Worm (Caenorhabditis elegans): Measurements from ENCODE around the gene svh-1.

The svh-1 gene

ce11 chrIV:8221946-8222345, 15.5 kb downstream of the svh-1 start, which contains the start of gene gpx-6:
TSS of gene gpx-6 (plus strand) at chrIV:8222202.
- no peak for TF ChIP-seq hnd-1 (tag; optimal IDR thresholded peaks at IDR 0.05)
- TF ChIP-seq ama-1 (optimal IDR thresholded peaks at IDR 0.05), result no peak
- TF ChIP-seq ceh-36 (tag; optimal IDR thresholded peaks at IDR 0.05), result no peak
- TF ChIP-seq aly-1 (tag; optimal IDR thresholded peaks at IDR 0.05), result no peak
- no peak for TF ChIP-seq pes-1 (GFP tag; IDR thresholded peaks at IDR 0.05)
- no peak for TF ChIP-seq B0310.2 (tag; optimal IDR thresholded peaks at IDR 0.05)
- no peak for TF ChIP-seq hmbx-1 (tag; optimal IDR thresholded peaks at IDR 0.05)
- no peak for TF ChIP-seq tbx-37 (GFP tag; conservative IDR thresholded peaks at IDR 0.05)
- no peak for TF ChIP-seq ceh-13 (GFP tag; optimal IDR thresholded peaks at IDR 0.05)
- TF ChIP-seq flt-1 (GFP tag; IDR thresholded peaks at IDR 0.05), result no peak
- TF ChIP-seq ets-7 (tag; optimal IDR thresholded peaks at IDR 0.05), result no peak
- no peak for TF ChIP-seq sea-1 (GFP tag; conservative IDR thresholded peaks at IDR 0.05)
- no peak for TF ChIP-seq tra-4 (tag; optimal IDR thresholded peaks at IDR 0.05)
- TF ChIP-seq F13C5.2 (tag; optimal IDR thresholded peaks at IDR 0.05), result no peak
- no peak for TF ChIP-seq hmg-4 (GFP tag; optimal IDR thresholded peaks at IDR 0.05)
- no peak for TF ChIP-seq tbx-11 (GFP tag; IDR thresholded peaks at IDR 0.05)
- no peak for TF ChIP-seq scrt-1 (GFP tag; IDR thresholded peaks at IDR 0.05)

DNA sequence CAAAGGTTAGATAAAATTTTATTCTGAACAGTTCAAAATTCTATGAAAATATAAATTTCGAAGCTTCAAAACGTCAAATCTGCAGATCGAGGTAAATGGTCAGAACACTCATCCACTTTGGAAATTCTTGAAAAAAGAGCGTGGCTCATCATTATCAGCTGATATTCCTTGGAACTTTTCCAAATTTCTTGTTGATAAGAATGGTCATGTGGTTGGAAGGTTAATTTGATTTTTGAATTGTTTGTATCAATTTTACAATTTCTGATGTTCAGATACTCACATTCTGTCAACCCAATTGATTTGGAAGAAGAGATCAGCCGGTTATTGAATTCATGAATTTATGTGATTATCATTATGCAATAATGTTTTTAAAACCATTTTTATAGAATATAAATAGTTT, 16.6 kb downstream of the svh-1 start:
- no peak for TF ChIP-seq aly-1 (tag; optimal IDR thresholded peaks at IDR 0.05)
- TF ChIP-seq pes-1 (GFP tag; IDR thresholded peaks at IDR 0.05), result no peak
- no peak for TF ChIP-seq ceh-36 (tag; optimal IDR thresholded peaks at IDR 0.05)

DNA sequence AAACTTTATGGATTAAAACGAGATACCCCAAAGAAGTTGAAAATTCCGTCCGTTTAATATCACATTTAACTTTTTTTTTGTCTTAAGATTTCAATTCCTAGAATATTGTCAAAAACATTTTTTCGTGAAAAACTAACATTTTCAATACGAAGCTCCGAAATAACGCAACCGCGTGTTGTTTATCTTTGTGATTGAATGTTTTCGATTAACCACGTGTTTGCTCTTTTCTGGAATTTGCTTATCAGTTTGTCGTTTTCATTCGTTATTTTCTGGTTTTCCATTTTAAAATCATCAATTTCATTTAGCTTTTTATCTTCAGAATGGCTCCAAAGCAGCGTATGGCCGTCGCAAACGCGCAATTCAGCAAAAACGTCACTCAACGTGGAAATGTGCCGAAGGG, 18.9 kb downstream of the svh-1 start, which contains the start of gene serp-1.2:
Gene serp-1.2 (plus strand): TSS at position 318 of the 400 bp plus-strand sequence.
- TF ChIP-seq tra-4 (tag; optimal IDR thresholded peaks at IDR 0.05), result no peak
- TF ChIP-seq hmg-4 (GFP tag; optimal IDR thresholded peaks at IDR 0.05), result no peak
- no peak for TF ChIP-seq ceh-13 (GFP tag; optimal IDR thresholded peaks at IDR 0.05)
- TF ChIP-seq tbx-11 (GFP tag; IDR thresholded peaks at IDR 0.05), result no peak
- no peak for TF ChIP-seq B0310.2 (tag; optimal IDR thresholded peaks at IDR 0.05)
- TF ChIP-seq scrt-1 (GFP tag; IDR thresholded peaks at IDR 0.05), result no peak

ce11 chrIV:8226474-8226873, 20.1 kb downstream of the svh-1 start:
- TF ChIP-seq tbx-11 (GFP tag; IDR thresholded peaks at IDR 0.05) (no peak), pes-1 (GFP tag; IDR thresholded peaks at IDR 0.05) (no peak), hmg-4 (GFP tag; optimal IDR thresholded peaks at IDR 0.05) (no peak), aly-1 (tag; optimal IDR thresholded peaks at IDR 0.05) (no peak), tbx-37 (GFP tag; conservative IDR thresholded peaks at IDR 0.05) (no peak), F13C5.2 (tag; optimal IDR thresholded peaks at IDR 0.05) (no peak), ets-7 (tag; optimal IDR thresholded peaks at IDR 0.05) (no peak), tra-4 (tag; optimal IDR thresholded peaks at IDR 0.05) (no peak), ceh-13 (GFP tag; optimal IDR thresholded peaks at IDR 0.05) (no peak), flt-1 (GFP tag; IDR thresholded peaks at IDR 0.05) (no peak), ama-1 (optimal IDR thresholded peaks at IDR 0.05) (no peak), ceh-36 (tag; optimal IDR thresholded peaks at IDR 0.05) (no peak), scrt-1 (GFP tag; IDR thresholded peaks at IDR 0.05) (no peak)

DNA sequence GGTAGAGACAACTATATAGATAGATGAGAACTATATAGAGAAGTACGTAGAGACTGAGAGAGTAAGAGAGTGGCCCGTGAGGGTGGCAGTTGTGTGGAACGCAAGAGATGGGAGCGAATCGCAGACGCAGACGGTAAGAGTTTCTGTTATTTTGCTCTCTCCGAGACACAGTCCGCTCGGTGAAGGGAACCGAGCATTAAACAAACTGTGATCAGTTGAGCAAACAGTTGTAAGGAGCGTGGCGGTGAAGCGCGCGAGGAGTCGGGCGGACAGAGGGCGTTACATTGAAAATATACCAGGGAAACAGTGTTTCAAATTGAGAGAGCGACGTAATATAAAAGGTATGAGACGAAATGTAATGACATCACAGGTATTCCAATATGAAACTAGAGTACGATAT, 23.1 kb downstream of the svh-1 start:
- TF ChIP-seq hmbx-1 (tag; optimal IDR thresholded peaks at IDR 0.05) (no peak), B0310.2 (tag; optimal IDR thresholded peaks at IDR 0.05) (peak; percentile 25), F13C5.2 (tag; optimal IDR thresholded peaks at IDR 0.05) (peak; percentile 1), scrt-1 (GFP tag; IDR thresholded peaks at IDR 0.05) (no peak)

DNA sequence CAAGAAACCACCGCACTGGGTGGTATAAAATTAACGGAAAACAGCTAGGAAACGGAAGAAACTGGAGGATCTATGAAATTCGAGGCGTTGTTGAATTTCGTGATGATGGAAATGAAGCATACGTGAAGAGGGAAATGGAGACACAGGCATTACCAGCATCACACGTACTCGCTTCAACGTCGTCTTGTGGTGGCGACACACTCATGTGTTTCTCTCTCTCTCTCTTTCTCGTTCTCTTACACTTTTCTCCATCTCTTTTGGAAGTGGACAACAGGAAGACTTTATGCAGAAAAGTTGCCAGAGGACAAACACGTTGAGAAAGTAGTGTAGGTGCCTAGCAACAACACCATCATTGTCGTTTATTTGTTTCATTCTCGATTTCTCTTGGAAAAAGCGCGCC, 26.0 kb downstream of the svh-1 start:
- TF ChIP-seq ceh-13 (GFP tag; optimal IDR thresholded peaks at IDR 0.05) (no peak), tbx-37 (GFP tag; conservative IDR thresholded peaks at IDR 0.05) (no peak), hmg-4 (GFP tag; optimal IDR thresholded peaks at IDR 0.05) (no peak), tra-4 (tag; optimal IDR thresholded peaks at IDR 0.05) (no peak), ets-7 (tag; optimal IDR thresholded peaks at IDR 0.05) (no peak), ama-1 (optimal IDR thresholded peaks at IDR 0.05) (no peak), aly-1 (tag; optimal IDR thresholded peaks at IDR 0.05) (no peak)

DNA sequence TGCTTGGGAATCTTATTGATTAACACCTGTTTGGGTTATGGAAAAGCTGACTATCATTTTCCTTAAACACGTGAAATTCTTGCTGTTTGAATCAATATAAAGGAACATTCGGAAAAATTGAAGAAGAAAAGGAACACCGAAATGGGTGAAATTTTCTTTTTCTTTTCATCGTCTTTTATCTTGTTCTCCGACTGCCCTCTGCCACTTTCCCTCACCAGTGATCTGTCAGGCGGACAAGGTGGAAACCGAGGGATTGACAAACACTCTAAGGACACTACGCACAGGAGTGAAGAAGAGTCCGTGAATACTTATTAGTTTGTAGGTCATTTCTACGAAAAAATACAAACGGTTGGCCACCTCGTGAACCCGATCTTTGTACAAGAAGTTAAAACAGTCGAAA, 26.9 kb downstream of the svh-1 start:
- TF ChIP-seq aly-1 (tag; optimal IDR thresholded peaks at IDR 0.05) (no peak), hnd-1 (tag; optimal IDR thresholded peaks at IDR 0.05) (no peak), tra-4 (tag; optimal IDR thresholded peaks at IDR 0.05) (no peak)

ce11 chrIV:8234088-8234496, 27.7 kb downstream of the svh-1 start:
- no peak for TF ChIP-seq ama-1 (optimal IDR thresholded peaks at IDR 0.05)
- TF ChIP-seq sea-1 (GFP tag; conservative IDR thresholded peaks at IDR 0.05), result no peak
- TF ChIP-seq hmbx-1 (tag; optimal IDR thresholded peaks at IDR 0.05), result no peak
- no peak for TF ChIP-seq ets-7 (tag; optimal IDR thresholded peaks at IDR 0.05)
- no peak for TF ChIP-seq tbx-37 (GFP tag; conservative IDR thresholded peaks at IDR 0.05)
- no peak for TF ChIP-seq flt-1 (GFP tag; IDR thresholded peaks at IDR 0.05)
- TF ChIP-seq pes-1 (GFP tag; IDR thresholded peaks at IDR 0.05), result no peak
- TF ChIP-seq B0310.2 (tag; optimal IDR thresholded peaks at IDR 0.05), result no peak
- TF ChIP-seq ceh-36 (tag; optimal IDR thresholded peaks at IDR 0.05), result no peak
- TF ChIP-seq ceh-13 (GFP tag; optimal IDR thresholded peaks at IDR 0.05), result no peak
- no peak for TF ChIP-seq scrt-1 (GFP tag; IDR thresholded peaks at IDR 0.05)
- no peak for TF ChIP-seq F13C5.2 (tag; optimal IDR thresholded peaks at IDR 0.05)
- TF ChIP-seq tbx-11 (GFP tag; IDR thresholded peaks at IDR 0.05), result no peak
- TF ChIP-seq aly-1 (tag; optimal IDR thresholded peaks at IDR 0.05), result no peak
- no peak for TF ChIP-seq tra-4 (tag; optimal IDR thresholded peaks at IDR 0.05)
- no peak for TF ChIP-seq hnd-1 (tag; optimal IDR thresholded peaks at IDR 0.05)
- TF ChIP-seq hmg-4 (GFP tag; optimal IDR thresholded peaks at IDR 0.05), result no peak
